Fruit fly (Drosophila melanogaster) whole organism, embryonic: Measurements from ENCODE around the gene Plap.
A peak's percentile ranks its signal among the peaks of the same experiment; 100 is the strongest.

ENCODE experiments used
- Blimp-1 ChIP-seq: fragments of 200-800 bp; sonication (Bioruptor generic); optimal IDR thresholded peaks from 3 replicates; lab custom pipeline; 2018; ENCODE audit warnings: missing biosample characterization, missing genetic modification characterization, mild to moderate bottlenecking, moderate library complexity, missing genetic modification reagents
- Bteb2 ChIP-seq: fragments of 200-800 bp; sonication (Bioruptor generic); optimal IDR thresholded peaks from 2 replicates; lab custom pipeline; 2016; ENCODE audit warnings: missing biosample characterization, missing genetic modification characterization
- CG10209 ChIP-seq: fragments of 200-800 bp; sonication (Bioruptor generic); optimal IDR thresholded peaks from 3 replicates; lab custom pipeline; 2017; ENCODE audit warnings: missing biosample characterization, mild to moderate bottlenecking, missing genetic modification characterization, missing genetic modification reagents
- CG10274 ChIP-seq: fragments of 200-800 bp; sonication (Bioruptor generic); optimal IDR thresholded peaks from 3 replicates; lab custom pipeline; 2017; ENCODE audit warnings: missing biosample characterization, mild to moderate bottlenecking, missing genetic modification characterization
- CG11085 ChIP-seq: fragments of 200-800 bp; sonication (Bioruptor generic); IDR thresholded peaks from 2 replicates; pipeline ENCODE4 v1.3.6; 2022; ENCODE audit warnings: missing biosample characterization, missing genetic modification characterization
- CG1233 ChIP-seq: fragments of 200-800 bp; sonication (Bioruptor generic); optimal IDR thresholded peaks from 4 replicates; lab custom pipeline; 2018; ENCODE audit warnings: missing biosample characterization, mild to moderate bottlenecking, missing genetic modification characterization
- CG2678 ChIP-seq: fragments of 200-800 bp; sonication (Bioruptor generic); optimal IDR thresholded peaks from 3 replicates; lab custom pipeline; 2019; ENCODE audit warnings: missing biosample characterization, mild to moderate bottlenecking, missing genetic modification characterization, moderate library complexity
- CG31441 ChIP-seq: fragments of 200-800 bp; sonication (Bioruptor generic); IDR thresholded peaks from 2 replicates; pipeline ENCODE4 v1.3.6; 2022; ENCODE audit warnings: missing biosample characterization, missing genetic modification characterization
- CG32532 ChIP-seq: fragments of 200-800 bp; sonication (Bioruptor generic); IDR thresholded peaks from 2 replicates; pipeline ENCODE4 v1.3.6; 2022; ENCODE audit warnings: missing biosample characterization, missing genetic modification characterization
- CG3281 ChIP-seq: fragments of 200-800 bp; sonication (Bioruptor generic); optimal IDR thresholded peaks from 3 replicates; lab custom pipeline; 2017; ENCODE audit warnings: missing biosample characterization, mild to moderate bottlenecking, missing genetic modification characterization
- CG34224 ChIP-seq: fragments of 200-800 bp; sonication (Bioruptor generic); IDR thresholded peaks from 3 replicates; pipeline ENCODE4 v1.3.6; 2022; ENCODE audit warnings: missing biosample characterization, missing genetic modification characterization; ENCODE audit not compliant: partially characterized antibody
- CG4707 ChIP-seq: fragments of 200-800 bp; sonication (Bioruptor generic); optimal IDR thresholded peaks from 2 replicates; lab custom pipeline; 2018; ENCODE audit warnings: missing biosample characterization, mild to moderate bottlenecking, missing genetic modification characterization, moderate library complexity
- CG7987 ChIP-seq: fragments of 200-800 bp; sonication (Bioruptor generic); optimal IDR thresholded peaks from 2 replicates; lab custom pipeline; 2018; ENCODE audit warnings: missing biosample characterization, mild to moderate bottlenecking, missing genetic modification characterization, moderate library complexity
- CG9609 ChIP-seq: fragments of 200-800 bp; sonication (Bioruptor generic); optimal IDR thresholded peaks from 3 replicates; lab custom pipeline; 2016; ENCODE audit warnings: missing biosample characterization, missing genetic modification characterization
- Dad ChIP-seq: fragments of 200-800 bp; sonication (Bioruptor generic); optimal IDR thresholded peaks from 3 replicates; lab custom pipeline; 2016; ENCODE audit warnings: missing biosample characterization, missing genetic modification characterization
- Dbx ChIP-seq: fragments of 200-800 bp; sonication (Bioruptor generic); IDR thresholded peaks from 3 replicates; pipeline ENCODE4 v1.3.6; 2022; ENCODE audit warnings: missing biosample characterization, missing genetic modification characterization
- Deaf1 ChIP-seq: fragments of 200-800 bp; optimal IDR thresholded peaks from 3 replicates; lab custom pipeline; 2019; ENCODE audit warnings: missing biosample characterization, mild to moderate bottlenecking, missing genetic modification characterization, moderate library complexity
- Dref ChIP-seq: fragments of 200-800 bp; sonication (Bioruptor generic); IDR thresholded peaks from 2 replicates; pipeline ENCODE4 v1.3.6; 2022; ENCODE audit warnings: missing biosample characterization, missing genetic modification characterization
- Hr39 ChIP-seq: fragments of >200 bp; optimal IDR thresholded peaks from 2 replicates; lab custom pipeline; 2017
- Hr78 ChIP-seq, 2 experiments: fragments of 200-800 bp in 1 of 2; fragments of >200 bp in 1 of 2; sonication (Bioruptor generic) in 1 of 2; optimal IDR thresholded peaks; 2 replicates each; lab custom pipeline; 2017 to 2019; ENCODE audit warnings: missing biosample characterization in 2 of 2, missing genetic modification characterization in 2 of 2, mild to moderate bottlenecking in 1 of 2, moderate library complexity in 1 of 2
- Lim3 ChIP-seq: fragments of 200-800 bp; sonication (Bioruptor generic); IDR thresholded peaks from 2 replicates; pipeline ENCODE4 v1.3.6; 2022; ENCODE audit warnings: missing biosample characterization, missing genetic modification characterization
- Mad ChIP-seq: fragments of 200-800 bp; sonication (Bioruptor generic); optimal IDR thresholded peaks from 2 replicates; lab custom pipeline; 2016; ENCODE audit warnings: missing biosample characterization, missing genetic modification characterization
- Optix ChIP-seq: fragments of 200-800 bp; sonication (Bioruptor generic); IDR thresholded peaks from 3 replicates; pipeline ENCODE4 v1.3.6; 2022; ENCODE audit warnings: missing biosample characterization, missing genetic modification characterization
- Ptx1 ChIP-seq: fragments of 200-800 bp; sonication (Bioruptor generic); IDR thresholded peaks from 2 replicates; pipeline ENCODE4 v1.3.6; 2022; ENCODE audit warnings: missing biosample characterization, missing genetic modification characterization
- Rx ChIP-seq: fragments of 200-800 bp; sonication (Bioruptor generic); IDR thresholded peaks from 2 replicates; pipeline ENCODE4 v1.3.6; 2022; ENCODE audit warnings: missing biosample characterization, missing genetic modification characterization
- Side ChIP-seq: fragments of 200-800 bp; sonication (Bioruptor generic); optimal IDR thresholded peaks from 2 replicates; lab custom pipeline; 2016; ENCODE audit warnings: missing biosample characterization, missing genetic modification characterization
- Sin3A ChIP-seq: fragments of >200 bp; optimal IDR thresholded peaks from 2 replicates; lab custom pipeline; 2018
- Spps ChIP-seq: fragments of 200-800 bp; sonication (Bioruptor generic); optimal IDR thresholded peaks from 2 replicates; lab custom pipeline; 2018; ENCODE audit warnings: missing biosample characterization, mild to moderate bottlenecking, missing genetic modification characterization
- Taf1 ChIP-seq: fragments of 200-800 bp; sonication (Bioruptor generic); IDR thresholded peaks from 2 replicates; pipeline ENCODE4 v1.3.6; 2022; ENCODE audit warnings: missing biosample characterization, missing genetic modification characterization
- YL-1 ChIP-seq: fragments of 200-800 bp; sonication (Bioruptor generic); optimal IDR thresholded peaks from 3 replicates; lab custom pipeline; 2017; ENCODE audit warnings: missing biosample characterization, mild to moderate bottlenecking, missing genetic modification characterization
- bcd ChIP-seq: fragments of 200-800 bp; sonication (Bioruptor generic); optimal IDR thresholded peaks from 2 replicates; lab custom pipeline; 2017; ENCODE audit warnings: missing biosample characterization, mild to moderate bottlenecking, missing genetic modification characterization
- br ChIP-seq: fragments of >200 bp; optimal IDR thresholded peaks from 2 replicates; lab custom pipeline; 2017
- chif ChIP-seq, 2 experiments: fragments of 200-800 bp; sonication (Bioruptor generic); optimal IDR thresholded peaks; 3 replicates each; lab custom pipeline; 2016; ENCODE audit warnings: missing biosample characterization in 2 of 2, missing genetic modification characterization in 2 of 2
- cwo ChIP-seq: fragments of 200-800 bp; sonication (Bioruptor generic); optimal IDR thresholded peaks from 3 replicates; lab custom pipeline; 2017; ENCODE audit warnings: missing biosample characterization, missing genetic modification characterization, mild to moderate bottlenecking, moderate library complexity, missing genetic modification reagents
- danr ChIP-seq: fragments of 200-800 bp; sonication (Bioruptor generic); IDR thresholded peaks from 2 replicates; pipeline ENCODE4 v1.3.6; 2022; ENCODE audit warnings: missing biosample characterization, missing genetic modification characterization
- eyg ChIP-seq: fragments of 200-800 bp; sonication (Bioruptor generic); optimal IDR thresholded peaks from 3 replicates; lab custom pipeline; 2016; ENCODE audit warnings: missing biosample characterization, missing genetic modification characterization
- gcm2 ChIP-seq: fragments of 200-800 bp; sonication (Bioruptor generic); optimal IDR thresholded peaks from 2 replicates; lab custom pipeline; 2016; ENCODE audit warnings: missing biosample characterization, missing genetic modification characterization
- gsb-n ChIP-seq: fragments of 200-800 bp; sonication (Bioruptor generic); optimal IDR thresholded peaks from 3 replicates; lab custom pipeline; 2018; ENCODE audit warnings: missing biosample characterization, mild to moderate bottlenecking, missing genetic modification characterization
- insv ChIP-seq, 2 experiments: fragments of 200-800 bp; sonication (Bioruptor generic); optimal IDR thresholded peaks; 3 replicates each; lab custom pipeline; 2016 to 2018; ENCODE audit warnings: missing biosample characterization in 2 of 2, missing genetic modification characterization in 2 of 2
- kah ChIP-seq: fragments of 200-800 bp; sonication (Bioruptor generic); optimal IDR thresholded peaks from 2 replicates; lab custom pipeline; 2018; ENCODE audit warnings: missing biosample characterization, mild to moderate bottlenecking, missing genetic modification characterization
- lmd ChIP-seq: fragments of 200-800 bp; sonication (Bioruptor generic); IDR thresholded peaks from 2 replicates; pipeline ENCODE4 v1.3.6; 2022; ENCODE audit warnings: missing biosample characterization, missing genetic modification characterization
- mam ChIP-seq: fragments of 200-800 bp; sonication (Bioruptor generic); optimal IDR thresholded peaks from 3 replicates; lab custom pipeline; 2016; ENCODE audit warnings: missing biosample characterization, missing genetic modification characterization
- nom ChIP-seq: fragments of 200-800 bp; sonication (Bioruptor generic); optimal IDR thresholded peaks from 2 replicates; lab custom pipeline; 2017; ENCODE audit warnings: missing biosample characterization, missing genetic modification characterization, mild to moderate bottlenecking, moderate library complexity, missing genetic modification reagents
- pb ChIP-seq: fragments of 200-800 bp; sonication (Bioruptor generic); optimal IDR thresholded peaks from 3 replicates; lab custom pipeline; 2016; ENCODE audit warnings: missing biosample characterization, missing genetic modification characterization
- peb ChIP-seq: fragments of 200-800 bp; sonication (Bioruptor generic); IDR thresholded peaks from 2 replicates; pipeline ENCODE4 v1.3.6; 2022; ENCODE audit warnings: missing biosample characterization, missing genetic modification characterization
- scrt ChIP-seq: fragments of 200-800 bp; sonication (Bioruptor generic); optimal IDR thresholded peaks from 2 replicates; lab custom pipeline; 2018; ENCODE audit warnings: missing biosample characterization, mild to moderate bottlenecking, missing genetic modification characterization, moderate library complexity
- sens-2 ChIP-seq: fragments of 200-800 bp; sonication (Bioruptor generic); IDR thresholded peaks from 2 replicates; pipeline ENCODE4 v1.3.6; 2022; ENCODE audit warnings: missing biosample characterization, missing genetic modification characterization
- sqz ChIP-seq: fragments of 200-800 bp; sonication (Bioruptor generic); optimal IDR thresholded peaks from 3 replicates; lab custom pipeline; 2018; ENCODE audit warnings: missing biosample characterization, mild to moderate bottlenecking, missing genetic modification characterization
- tx ChIP-seq: fragments of 200-800 bp; sonication (Bioruptor generic); optimal IDR thresholded peaks from 2 replicates; lab custom pipeline; 2016; ENCODE audit warnings: missing biosample characterization, missing genetic modification characterization

Plap gene

DNA sequence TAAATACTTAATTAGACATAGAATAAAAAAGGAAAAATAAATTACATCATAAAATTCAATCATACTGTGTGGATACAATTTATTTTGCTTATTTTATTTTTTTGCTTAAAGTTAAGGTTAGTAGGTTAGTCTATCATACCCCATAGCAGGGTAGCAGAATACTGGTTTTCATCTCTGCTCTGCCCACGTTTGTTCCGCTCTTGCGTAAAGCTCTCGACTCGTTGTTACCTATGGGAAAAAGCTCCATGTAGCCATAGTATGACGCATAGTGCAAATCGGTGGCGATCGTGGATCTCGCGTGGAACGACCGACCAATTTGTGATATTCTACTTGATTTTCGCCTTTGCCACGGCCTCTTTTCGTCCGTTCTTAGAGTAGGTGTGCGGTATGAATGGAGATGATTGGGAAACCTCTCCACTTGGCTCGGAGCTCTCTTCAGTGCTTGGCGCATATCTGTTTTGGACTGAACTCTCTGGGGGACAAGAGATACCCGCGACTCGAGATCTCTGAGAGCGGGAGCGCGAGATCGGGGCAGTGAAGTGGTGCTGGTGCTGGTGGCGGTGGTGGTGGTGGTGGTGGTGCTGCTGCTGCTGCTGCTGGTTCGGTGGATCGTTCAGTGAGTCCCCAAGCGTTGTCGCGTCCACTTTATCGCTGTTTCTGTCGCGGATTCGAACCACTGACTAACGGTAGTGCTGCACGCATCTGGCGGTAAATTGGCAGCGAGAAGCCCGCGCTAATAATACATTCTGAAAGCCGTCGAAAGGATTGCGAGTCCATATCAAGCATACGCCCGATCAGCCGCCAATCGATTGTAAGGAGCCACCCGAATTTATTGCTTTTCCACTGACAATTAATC lies 15.7 kb upstream of the Plap start, which contains the start of gene CG5001 (continued):
- TF ChIP-seq kah (GFP tag; lab: Kevin White, UChicago) (peak; percentile 72), nom (peak; percentile 54), CG31441 (GFP tag; lab: Robert Waterston, UW) (no peak; the same call in 1 of the 2 replicates), Hr78 (GFP tag; optimal IDR thresholded peaks at IDR 0.05; lab: Kevin White, UChicago) (peak in 1 of 2 experiments; percentile 61), sqz (GFP tag; lab: Kevin White, UChicago) (no peak), CG1233 (peak; percentile 77), br (lab: Kevin White, UChicago) (no peak), chif (GFP tag; optimal IDR thresholded peaks at IDR 0.05; lab: Kevin White, UChicago) (peak; percentile 57 to 74), Ptx1 (GFP tag; lab: Robert Waterston, UW) (peak; percentile 91), pb (GFP tag; lab: Kevin White, UChicago) (no peak), CG7987 (peak; percentile 54), CG32532 (GFP tag; lab: Robert Waterston, UW) (peak; percentile 95), mam (GFP tag; lab: Kevin White, UChicago) (peak; percentile 66), Dbx (peak; percentile 86), Rx (no peak), tx (GFP tag; lab: Kevin White, UChicago) (peak; percentile 66), lmd (peak; percentile 85), insv (GFP tag; optimal IDR thresholded peaks at IDR 0.05; lab: Kevin White, UChicago) (peak in 1 of 2 experiments; percentile 7), Hr39 (lab: Kevin White, UChicago) (no peak), sens-2 (GFP tag; lab: Robert Waterston, UW) (0 out of 2 replicates have a peak, but pooled peaks have one; percentile 8), Bteb2 (GFP tag; lab: Kevin White, UChicago) (peak; percentile 50), CG11085 (GFP tag; lab: Robert Waterston, UW) (peak; percentile 59; the same call in 1 of the 2 replicates), Deaf1 (tag; lab: Kevin White, UChicago) (peak; percentile 88), Sin3A (lab: Kevin White, UChicago) (no peak), YL-1 (GFP tag; lab: Kevin White, UChicago) (peak; percentile 51), gsb-n (tag; lab: Kevin White, UChicago) (peak; percentile 88), CG3281 (GFP tag; lab: Kevin White, UChicago) (peak; percentile 81), Mad (GFP tag; lab: Kevin White, UChicago) (peak; percentile 46), gcm2 (GFP tag; lab: Kevin White, UChicago) (peak; percentile 77), cwo (GFP tag; lab: Kevin White, UChicago) (peak; percentile 76), eyg (GFP tag; lab: Kevin White, UChicago) (peak; percentile 55), Spps (peak; percentile 73), CG34224 (GFP tag; lab: Robert Waterston, UW) (peak; percentile 50; the same call in 1 of the 3 replicates), CG9609 (GFP tag; lab: Kevin White, UChicago) (peak; percentile 57), CG10209 (GFP tag; lab: Kevin White, UChicago) (peak; percentile 76), bcd (GFP tag; lab: Kevin White, UChicago) (peak; percentile 84), Dad (no peak), scrt (GFP tag; lab: Kevin White, UChicago) (no peak), peb (GFP tag; lab: Robert Waterston, UW) (peak; percentile 71), CG10274 (GFP tag; lab: Kevin White, UChicago) (peak; percentile 17), Dref (GFP tag; lab: Robert Waterston, UW) (0 out of 2 replicates have a peak, but pooled peaks have one; percentile 9), Side (peak; percentile 56), Blimp-1 (GFP tag; lab: Kevin White, UChicago) (peak; percentile 92), CG2678 (tag; lab: Kevin White, UChicago) (peak; percentile 92), CG4707 (GFP tag; lab: Kevin White, UChicago) (peak; percentile 70), danr (GFP tag; lab: Robert Waterston, UW) (peak; percentile 63; the same call in 1 of the 2 replicates), Lim3 (no peak), Optix (GFP tag; lab: Robert Waterston, UW) (peak; percentile 7; the same call in 1 of the 3 replicates), Taf1 (GFP tag; lab: Robert Waterston, UW) (peak; percentile 86)
